Fruit fly (Drosophila melanogaster) whole organism, wandering third instar larva: ENCODE results near the gene ais.

Experiments used
- Abd-B ChIP-seq: fragments of >200 bp; optimal IDR thresholded peaks from 2 replicates; lab custom pipeline; 2017; ENCODE audit warnings: missing biosample characterization, missing genetic modification characterization
- CG32264 ChIP-seq: fragments of 200-800 bp; sonication (Bioruptor generic); optimal IDR thresholded peaks from 2 replicates; lab custom pipeline; 2016; ENCODE audit warnings: missing biosample characterization, missing genetic modification characterization
- OdsH ChIP-seq: fragments of 200-800 bp; sonication (Bioruptor generic); optimal IDR thresholded peaks from 2 replicates; lab custom pipeline; 2016; ENCODE audit warnings: missing biosample characterization, mild to moderate bottlenecking, missing genetic modification characterization
- Rel ChIP-seq, 2 experiments: fragments of 200-800 bp; sonication (Bioruptor generic) in 1 of 2; optimal IDR thresholded peaks; 2 replicates in 1 of 2; 3 replicates in 1 of 2; lab custom pipeline; 2016 to 2019; ENCODE audit warnings: mild to moderate bottlenecking in 2 of 2, missing biosample characterization in 2 of 2, missing genetic modification characterization in 2 of 2, moderate library complexity in 1 of 2
- dl ChIP-seq, 2 experiments: fragments of 175-275, 200-275 bp in 1 of 2; fragments of 200-275 bp in 1 of 2; sonication (Bioruptor generic); optimal IDR thresholded peaks; lab custom pipeline; 2018; ENCODE audit warnings: mild to moderate bottlenecking in 2 of 2, missing biosample characterization in 2 of 2, missing genetic modification characterization in 2 of 2, moderate library complexity in 2 of 2; ENCODE audit not compliant: partially characterized antibody in 2 of 2, insufficient read depth in 1 of 2
- fru ChIP-seq: fragments of 200-800 bp; sonication (Bioruptor generic); optimal IDR thresholded peaks from 3 replicates; lab custom pipeline; 2016; ENCODE audit warnings: missing biosample characterization, mild to moderate bottlenecking, missing genetic modification characterization
- h ChIP-seq: fragments of 200-800 bp; sonication (Bioruptor generic); optimal IDR thresholded peaks from 3 replicates; lab custom pipeline; 2016; ENCODE audit warnings: missing biosample characterization, mild to moderate bottlenecking, missing genetic modification characterization
- psq ChIP-seq: fragments of 200-800 bp; sonication (Bioruptor generic); optimal IDR thresholded peaks from 3 replicates; lab custom pipeline; 2017; ENCODE audit warnings: missing biosample characterization, mild to moderate bottlenecking, missing genetic modification characterization, moderate library complexity
- tai ChIP-seq: sonication (Bioruptor generic); optimal IDR thresholded peaks from 2 replicates; lab custom pipeline; 2016; ENCODE audit warnings: missing biosample characterization, missing genetic modification characterization
- usp ChIP-seq: fragments of >200 bp; optimal IDR thresholded peaks from 2 replicates; lab custom pipeline; 2017; ENCODE audit warnings: missing biosample characterization, missing genetic modification characterization

dm6 chr3L:17806357-17807025, 2.0 kb upstream of the ais start, which contains the start of gene CG32187:
- TF ChIP-seq OdsH (GFP tag; lab: Kevin White, UChicago) (no peak), Rel (GFP tag; optimal IDR thresholded peaks at IDR 0.05; lab: Kevin White, UChicago) (no peak), Rel (tag; optimal IDR thresholded peaks at IDR 0.05; lab: Kevin White, UChicago) (no peak), tai (GFP tag; lab: Kevin White, UChicago) (no peak), CG32264 (no peak), psq (no peak), fru (GFP tag; lab: Kevin White, UChicago) (no peak), dl (GFP tag; optimal IDR thresholded peaks at IDR 0.05; lab: Kevin White, UChicago; ENCODE audit: insufficient read depth in 1 of 2, partially characterized antibody in 2 of 2) (no peak), usp (no peak), Abd-B (no peak), h (GFP tag; lab: Kevin White, UChicago) (no peak)
